Worm (Caenorhabditis elegans): Measurements from ENCODE around the gene sgo-1.
A peak's percentile ranks its signal among the peaks of the same experiment; 100 is the strongest.

Gene sgo-1

DNA sequence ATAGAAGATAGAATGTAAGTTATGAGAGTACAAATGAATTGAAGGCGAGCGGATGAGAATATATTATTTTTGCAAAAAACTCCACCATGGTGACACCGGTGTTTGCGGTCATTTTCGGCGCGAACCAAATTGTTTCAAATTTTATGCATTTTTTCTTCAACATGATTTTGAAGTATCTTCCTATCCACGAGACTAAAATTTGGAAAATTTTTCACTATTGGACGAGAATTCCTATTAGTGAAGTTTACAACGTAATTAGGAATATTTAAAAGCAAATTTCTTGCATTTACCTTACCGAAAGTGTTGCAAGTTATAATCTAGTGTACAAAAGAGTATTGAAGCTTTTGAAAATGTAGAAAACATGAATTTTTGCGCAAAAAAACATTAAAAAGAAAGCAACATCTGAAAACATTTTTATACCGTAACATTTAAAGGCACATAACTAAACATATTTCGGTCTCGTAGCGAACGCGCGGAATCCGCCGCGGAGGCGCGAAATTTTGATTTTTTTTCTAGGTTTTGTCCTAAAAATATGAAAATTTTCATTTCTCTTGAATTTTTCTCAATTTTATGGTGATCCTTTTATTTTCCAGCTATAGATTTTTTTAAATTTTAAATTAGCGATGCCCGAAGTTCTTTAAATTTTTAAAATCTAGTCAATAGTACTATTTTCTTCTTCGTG lies at the start of gene sgo-1:
Gene sgo-1 (minus strand): TSS at position 51 of the 682 bp plus-strand sequence.
- no peak for TF ChIP-seq nhr-237 (tag; optimal IDR thresholded peaks at IDR 0.05)
- peak; percentile 1 to 16 for TF ChIP-seq efl-1 (optimal IDR thresholded peaks at IDR 0.05)
- TF ChIP-seq efl-1 (GFP tag; optimal IDR thresholded peaks at IDR 0.05 in 1 of 2): no peak

DNA sequence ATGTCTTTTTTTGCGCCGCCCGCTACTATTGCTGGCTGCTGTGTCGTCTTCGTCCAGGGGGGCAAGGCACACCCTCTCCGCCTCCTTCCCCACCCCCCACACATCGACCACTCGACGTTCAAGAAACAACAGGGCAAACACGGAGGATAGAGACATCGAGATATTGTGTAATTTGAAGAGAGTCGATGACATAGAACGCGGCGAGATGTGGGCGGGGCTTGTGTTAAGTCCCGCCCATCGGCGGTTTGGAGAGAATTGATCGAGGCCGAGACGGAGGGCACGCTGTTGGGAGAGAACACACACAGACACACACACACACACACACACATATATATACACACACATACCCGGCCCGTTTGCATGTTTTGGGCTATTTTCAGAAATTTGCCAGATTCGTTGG lies 49.3 kb upstream of the sgo-1 start:
- peak in 2 of 3 experiments; percentile 71 to 80 for TF ChIP-seq ceh-82 (tag; optimal IDR thresholded peaks at IDR 0.05)
- TF ChIP-seq egl-13 (tag; optimal IDR thresholded peaks at IDR 0.05): peak; percentile 66
- TF ChIP-seq sup-37 (GFP tag; optimal IDR thresholded peaks at IDR 0.05): no peak
- TF ChIP-seq nhr-71 (tag; optimal IDR thresholded peaks at IDR 0.05): peak; percentile 85
- TF ChIP-seq ces-1 (GFP tag; optimal IDR thresholded peaks at IDR 0.05): no peak
- TF ChIP-seq jun-1 (tag; optimal IDR thresholded peaks at IDR 0.05): peak; percentile 19
- TF ChIP-seq pax-3 (tag; optimal IDR thresholded peaks at IDR 0.05): peak; percentile 46
- peak; percentile 41 for TF ChIP-seq fkh-10 (GFP tag; optimal IDR thresholded peaks at IDR 0.05)
- peak; percentile 79 for TF ChIP-seq swsn-7 (tag; optimal IDR thresholded peaks at IDR 0.05)
- peak; percentile 85 for TF ChIP-seq fkh-8 (tag; optimal IDR thresholded peaks at IDR 0.05)
- TF ChIP-seq hlh-17 (GFP tag; optimal IDR thresholded peaks at IDR 0.05; ENCODE audit: borderline replicate concordance): no peak
- no peak for TF ChIP-seq sptf-1 (tag; optimal IDR thresholded peaks at IDR 0.05)
- TF ChIP-seq skn-1 (tag; optimal IDR thresholded peaks at IDR 0.05): peak; percentile 76
- TF ChIP-seq nhr-85 (tag): peak; percentile 89
- peak; percentile 61 for TF ChIP-seq ztf-4 (tag; optimal IDR thresholded peaks at IDR 0.05)
- TF ChIP-seq lin-15B (tag; optimal IDR thresholded peaks at IDR 0.05): peak; percentile 15
- TF ChIP-seq F16B12.6 (tag; optimal IDR thresholded peaks at IDR 0.05): peak; percentile 39
- TF ChIP-seq nhr-28 (tag; optimal IDR thresholded peaks at IDR 0.05): no peak
- TF ChIP-seq tlp-1 (tag; optimal IDR thresholded peaks at IDR 0.05): no peak
- TF ChIP-seq tbx-2 (tag; optimal IDR thresholded peaks at IDR 0.05): peak; percentile 76
- TF ChIP-seq unc-86 (tag; optimal IDR thresholded peaks at IDR 0.05): peak; percentile 81
- no peak for TF ChIP-seq unc-98 (GFP tag; IDR thresholded peaks at IDR 0.05)
- TF ChIP-seq lin-14 (GFP tag; optimal IDR thresholded peaks at IDR 0.05): peak; percentile 96
- TF ChIP-seq lin-13 (GFP tag; optimal IDR thresholded peaks at IDR 0.05): peak; percentile 32
- TF ChIP-seq mab-9 (GFP tag; IDR thresholded peaks at IDR 0.05): peak; percentile 56
- no peak for TF ChIP-seq hlh-4 (tag; optimal IDR thresholded peaks at IDR 0.05)
- peak in 1 of 2 experiments; percentile 81 for TF ChIP-seq mdl-1 (tag; optimal IDR thresholded peaks at IDR 0.05)
- peak; percentile 51 for TF ChIP-seq ceh-8 (GFP tag; optimal IDR thresholded peaks at IDR 0.05)
- peak in 1 of 2 experiments; percentile 70 for TF ChIP-seq ztf-11 (tag; optimal IDR thresholded peaks at IDR 0.05)
- peak; percentile 40 for TF ChIP-seq grh-1 (GFP tag; IDR thresholded peaks at IDR 0.05)
- no peak for TF ChIP-seq hpl-2 (GFP tag; optimal IDR thresholded peaks at IDR 0.05)
- TF ChIP-seq snu-23 (GFP tag; optimal IDR thresholded peaks at IDR 0.05): peak; percentile 86
- TF ChIP-seq mef-2 (tag; optimal IDR thresholded peaks at IDR 0.05): peak; percentile 26
- no peak for TF ChIP-seq nhr-12 (tag; optimal IDR thresholded peaks at IDR 0.05)
- TF ChIP-seq egl-27 (tag; optimal IDR thresholded peaks at IDR 0.05): peak in 1 of 2 experiments; percentile 18
- TF ChIP-seq nhr-47 (tag; optimal IDR thresholded peaks at IDR 0.05): peak; percentile 82
- TF ChIP-seq nhr-90 (tag; optimal IDR thresholded peaks at IDR 0.05; ENCODE audit: poor library complexity): peak; percentile 67
- TF ChIP-seq fos-1 (tag; optimal IDR thresholded peaks at IDR 0.05): peak; percentile 41
- no peak for TF ChIP-seq alr-1 (tag; optimal IDR thresholded peaks at IDR 0.05; ENCODE audit: borderline replicate concordance)
- TF ChIP-seq vab-15 (tag; optimal IDR thresholded peaks at IDR 0.05): no peak
- TF ChIP-seq nhr-20 (tag; optimal IDR thresholded peaks at IDR 0.05): peak; percentile 78
- peak; percentile 63 for TF ChIP-seq xbp-1 (tag; optimal IDR thresholded peaks at IDR 0.05)
- no peak for TF ChIP-seq ceh-63 (GFP tag; optimal IDR thresholded peaks at IDR 0.05)
- no peak for TF ChIP-seq ceh-90 (tag; optimal IDR thresholded peaks at IDR 0.05)
- TF ChIP-seq elt-3 (tag; optimal IDR thresholded peaks at IDR 0.05): peak in 3 of 6 experiments; percentile 22 to 31 (median 31)
- peak; percentile 39 to 54 (median 52) for TF ChIP-seq dpl-1 (GFP tag; optimal IDR thresholded peaks at IDR 0.05)
- TF ChIP-seq C04F5.9 (tag; optimal IDR thresholded peaks at IDR 0.05): peak; percentile 1
